Fruit fly (Drosophila melanogaster) S2 (cell line): ENCODE data around the gene CG33252.

Source experiments
- CG8478 ChIP-seq: fragments of >200 bp; optimal IDR thresholded peaks from 2 replicates; lab custom pipeline; 2018
- CTCF ChIP-seq, 2 experiments: fragments of >200 bp; optimal IDR thresholded peaks; 2 replicates each; lab custom pipeline; 2018

Gene CG33252

dm6 chrX:16924069-16924721 is 27.2 kb upstream of the CG33252 start:
- TF ChIP-seq CTCF (optimal IDR thresholded peaks at IDR 0.05; lab: Kevin White, UChicago) (no peak), CG8478 (no peak)

- TF ChIP-seq CTCF (optimal IDR thresholded peaks at IDR 0.05; lab: Kevin White, UChicago) (no peak), CG8478 (no peak)
Measured at dm6 chrX:16923503-16923902, 26.5 kb upstream of the CG33252 start.

- TF ChIP-seq CG8478 (no peak), CTCF (optimal IDR thresholded peaks at IDR 0.05; lab: Kevin White, UChicago) (no peak)
Measured at dm6 chrX:16922626-16923025, 25.6 kb upstream of the CG33252 start.

- TF ChIP-seq CTCF (optimal IDR thresholded peaks at IDR 0.05; lab: Kevin White, UChicago) (no peak), CG8478 (no peak)
Measured at dm6 chrX:16920682-16921286, 23.8 kb upstream of the CG33252 start.

- TF ChIP-seq CTCF (optimal IDR thresholded peaks at IDR 0.05; lab: Kevin White, UChicago): no peak
- TF ChIP-seq CG8478: no peak
Measured at dm6 chrX:16918767-16919336, 21.9 kb upstream of the CG33252 start.

- TF ChIP-seq CTCF (optimal IDR thresholded peaks at IDR 0.05; lab: Kevin White, UChicago): no peak
- TF ChIP-seq CG8478: no peak
Measured at dm6 chrX:16917462-16917861, 20.5 kb upstream of the CG33252 start.

- TF ChIP-seq CTCF (optimal IDR thresholded peaks at IDR 0.05; lab: Kevin White, UChicago): no peak
- TF ChIP-seq CG8478: no peak
Measured at dm6 chrX:16912965-16913755, 16.2 kb upstream of the CG33252 start, which contains the start of gene CG4928. TSS of gene CG4928 (plus strand) at chrX:16913180.

dm6 chrX:16911962-16912361 is 15.0 kb upstream of the CG33252 start:
- TF ChIP-seq CG8478 (no peak), CTCF (optimal IDR thresholded peaks at IDR 0.05; lab: Kevin White, UChicago) (no peak)

dm6 chrX:16909886-16910285 is 12.9 kb upstream of the CG33252 start:
- TF ChIP-seq CG8478 (no peak), CTCF (optimal IDR thresholded peaks at IDR 0.05; lab: Kevin White, UChicago) (no peak)

- TF ChIP-seq CG8478 (no peak), CTCF (optimal IDR thresholded peaks at IDR 0.05; lab: Kevin White, UChicago) (no peak)
Measured at dm6 chrX:16909297-16909696, 12.3 kb upstream of the CG33252 start.

dm6 chrX:16907675-16908074 is 10.7 kb upstream of the CG33252 start:
- no peak for TF ChIP-seq CG8478
- TF ChIP-seq CTCF (optimal IDR thresholded peaks at IDR 0.05; lab: Kevin White, UChicago): no peak

dm6 chrX:16907009-16907408 is 10.0 kb upstream of the CG33252 start:
- no peak for TF ChIP-seq CG8478

dm6 chrX:16906065-16906464 is 9.1 kb upstream of the CG33252 start:
- no peak for TF ChIP-seq CG8478
- no peak for TF ChIP-seq CTCF (optimal IDR thresholded peaks at IDR 0.05; lab: Kevin White, UChicago)

- no peak for TF ChIP-seq CG8478
- no peak for TF ChIP-seq CTCF (optimal IDR thresholded peaks at IDR 0.05; lab: Kevin White, UChicago)
Measured at dm6 chrX:16902435-16902834, 5.4 kb upstream of the CG33252 start.

dm6 chrX:16900283-16900682 is 3.3 kb upstream of the CG33252 start:
- no peak for TF ChIP-seq CG8478
- TF ChIP-seq CTCF (optimal IDR thresholded peaks at IDR 0.05; lab: Kevin White, UChicago): no peak

- TF ChIP-seq CTCF (optimal IDR thresholded peaks at IDR 0.05; lab: Kevin White, UChicago): no peak
Measured at dm6 chrX:16893034-16893433, 4.0 kb downstream of the CG33252 start.
